Worm (Caenorhabditis elegans) whole organism, late embryonic: Measurements from ENCODE around the gene Y32B12C.1.

Source experiments
- ceh-22 ChIP-seq: sonication (generic microtip); optimal IDR thresholded peaks from 2 replicates; lab custom pipeline; 2017; ENCODE audit warnings: missing biosample characterization, missing genetic modification characterization
- ceh-24 ChIP-seq: sonication (generic microtip); optimal IDR thresholded peaks from 2 replicates; lab custom pipeline; 2016; ENCODE audit warnings: mild to moderate bottlenecking, missing genetic modification characterization, missing compliant biosample characterization
- ceh-34 ChIP-seq: sonication (generic microtip); optimal IDR thresholded peaks from 2 replicates; lab custom pipeline; 2016; ENCODE audit warnings: mild to moderate bottlenecking, missing genetic modification characterization, missing compliant biosample characterization
- elt-2 ChIP-seq: sonication (generic microtip); optimal IDR thresholded peaks from 2 replicates; lab custom pipeline; 2016; ENCODE audit warnings: missing genetic modification reagents, missing genetic modification characterization, missing compliant biosample characterization
- fkh-10 ChIP-seq: fragments of 150-350 bp; optimal IDR thresholded peaks from 2 replicates; lab custom pipeline; 2014; ENCODE audit warnings: missing biosample characterization, missing genetic modification reagents, missing genetic modification characterization
- lin-11 ChIP-seq: fragments of 200-800 bp; sonication (Bioruptor generic); optimal IDR thresholded peaks from 2 replicates; lab custom pipeline; 2018; ENCODE audit warnings: mild to moderate bottlenecking, missing genetic modification characterization, missing compliant biosample characterization
- nhr-11 ChIP-seq: fragments of 150-350 bp; optimal IDR thresholded peaks from 2 replicates; lab custom pipeline; 2014; ENCODE audit warnings: missing biosample characterization, missing genetic modification characterization
- rnt-1 ChIP-seq: sonication (generic microtip); optimal IDR thresholded peaks from 2 replicates; lab custom pipeline; 2016; ENCODE audit warnings: missing genetic modification characterization, missing compliant biosample characterization
- unc-55 ChIP-seq: sonication (generic microtip); optimal IDR thresholded peaks from 2 replicates; lab custom pipeline; 2017; ENCODE audit warnings: missing biosample characterization, missing genetic modification reagents, missing genetic modification characterization

ce11 chrV:16591992-16592798, 14.2 kb upstream of the Y32B12C.1 start, which contains the start of gene srh-269:
- TF ChIP-seq elt-2 (tag; lab: Kevin White, UChicago) (peak; percentile 73), fkh-10 (no peak), ceh-34 (peak; percentile 68), nhr-11 (tag; lab: Kevin White, UChicago) (no peak), rnt-1 (tag; lab: Kevin White, UChicago) (peak; percentile 74), unc-55 (no peak), lin-11 (tag; lab: Kevin White, UChicago) (peak; percentile 58), ceh-24 (no peak), ceh-22 (tag; lab: Kevin White, UChicago) (no peak)
